Fruit fly (Drosophila melanogaster): Measurements from ENCODE around the gene Meics.

Meics gene

DNA sequence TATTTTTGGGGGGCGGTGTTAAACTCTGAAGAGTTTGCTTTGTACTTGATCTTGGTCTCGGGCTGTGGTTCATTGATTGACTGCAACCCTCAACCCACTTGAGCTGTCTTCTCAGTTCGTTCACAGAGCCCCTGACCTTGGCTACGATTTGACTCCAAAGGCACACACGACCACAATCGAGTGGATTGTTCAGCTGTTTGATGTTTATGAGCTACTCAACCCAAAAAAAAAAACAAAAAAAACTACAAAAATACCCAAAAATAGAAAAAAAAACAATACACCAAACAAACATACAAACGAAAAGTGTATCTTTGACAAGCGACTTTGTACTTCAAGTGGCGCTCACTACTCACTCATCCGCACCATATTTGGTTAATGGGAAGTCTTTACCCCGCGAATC is 49.9 kb downstream of the Meics start (continued):
- TF ChIP-seq Hsf (GFP tag; optimal IDR thresholded peaks at IDR 0.05), result no peak
- no peak for TF ChIP-seq twi (tag; optimal IDR thresholded peaks at IDR 0.05)
- no peak for TF ChIP-seq CG31365 (tag; optimal IDR thresholded peaks at IDR 0.05)
- no peak for TF ChIP-seq cg (GFP tag; optimal IDR thresholded peaks at IDR 0.05)
- TF ChIP-seq CG3847 (GFP tag; IDR thresholded peaks at IDR 0.05), result no peak
- TF ChIP-seq CG7839 (tag; optimal IDR thresholded peaks at IDR 0.05), result no peak
- TF ChIP-seq CG8388 (GFP tag; optimal IDR thresholded peaks at IDR 0.05), result no peak
- TF ChIP-seq chinmo (GFP tag; IDR thresholded peaks at IDR 0.05; ENCODE audit: partially characterized antibody), result 0 out of 4 replicates have a peak, but pooled peaks have one; percentile 27
- no peak for TF ChIP-seq wek (GFP tag; optimal IDR thresholded peaks at IDR 0.05)
- TF ChIP-seq Ets65A (GFP tag), result peak; percentile 42
- no peak for TF ChIP-seq CG7556 (GFP tag; optimal IDR thresholded peaks at IDR 0.05)
- TF ChIP-seq dpn (GFP tag; optimal IDR thresholded peaks at IDR 0.05), result no peak
- TF ChIP-seq CG16813 (GFP tag; IDR thresholded peaks at IDR 0.05; ENCODE audit: partially characterized antibody), result no peak
- TF ChIP-seq CG2199 (GFP tag; IDR thresholded peaks at IDR 0.05), result no peak
- TF ChIP-seq vfl (GFP tag; optimal IDR thresholded peaks at IDR 0.05), result no peak
- peak; percentile 38 for TF ChIP-seq sqz (GFP tag; optimal IDR thresholded peaks at IDR 0.05)
- no peak for TF ChIP-seq onecut (GFP tag; IDR thresholded peaks at IDR 0.05)
- TF ChIP-seq CG10959 (GFP tag; IDR thresholded peaks at IDR 0.05), result no peak
- TF ChIP-seq sna (GFP tag; IDR thresholded peaks at IDR 0.05; ENCODE audit: partially characterized antibody), result no peak
- no peak for TF ChIP-seq Ravus (GFP tag; IDR thresholded peaks at IDR 0.05)
- no peak for TF ChIP-seq gcm2 (GFP tag; optimal IDR thresholded peaks at IDR 0.05)
- TF ChIP-seq Sox100B (GFP tag; optimal IDR thresholded peaks at IDR 0.05), result no peak
- no peak for TF ChIP-seq fd102C (GFP tag; optimal IDR thresholded peaks at IDR 0.05)
- TF ChIP-seq sens-2 (GFP tag; IDR thresholded peaks at IDR 0.05), result no peak
- no peak for TF ChIP-seq Dip2 (GFP tag; IDR thresholded peaks at IDR 0.05)
- TF ChIP-seq knrl (GFP tag; IDR thresholded peaks at IDR 0.05; ENCODE audit: partially characterized antibody), result no peak
- TF ChIP-seq eyg (GFP tag; optimal IDR thresholded peaks at IDR 0.05), result no peak
- no peak for TF ChIP-seq CG15269 (tag; optimal IDR thresholded peaks at IDR 0.05)
- TF ChIP-seq schlank (tag; optimal IDR thresholded peaks at IDR 0.05), result no peak
- no peak for TF ChIP-seq Sox102F (GFP tag; optimal IDR thresholded peaks at IDR 0.05)
- no peak for TF ChIP-seq CG11560 (tag; IDR thresholded peaks at IDR 0.05)
- no peak for TF ChIP-seq CG3065 (GFP tag; optimal IDR thresholded peaks at IDR 0.05)
- TF ChIP-seq psq (GFP tag; optimal IDR thresholded peaks at IDR 0.05), result no peak
- no peak for TF ChIP-seq CG6272 (GFP tag; IDR thresholded peaks at IDR 0.05)
- TF ChIP-seq grau (tag; optimal IDR thresholded peaks at IDR 0.05), result no peak
- no peak for TF ChIP-seq tll (GFP tag; optimal IDR thresholded peaks at IDR 0.05)
- TF ChIP-seq sens (GFP tag), result peak; percentile 44

DNA sequence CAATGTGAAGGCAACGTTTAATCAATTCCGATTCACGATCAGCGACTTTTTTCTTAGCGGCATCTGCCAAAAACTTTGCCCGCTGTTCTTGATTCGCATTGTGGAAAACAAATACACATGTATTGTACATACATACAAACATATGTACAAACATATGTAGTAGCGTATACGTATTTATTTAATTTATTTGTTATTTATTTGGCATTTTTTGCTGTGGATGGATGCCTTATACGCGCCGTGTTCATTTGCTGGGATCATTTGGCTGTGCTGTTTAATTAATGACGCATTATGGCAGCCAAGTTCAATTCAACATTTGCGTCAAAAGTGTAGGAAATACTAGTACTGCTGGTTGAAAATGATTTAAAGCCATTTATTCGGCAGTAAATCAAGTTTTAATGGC is 51.7 kb downstream of the Meics start:
- TF ChIP-seq CG6254 (GFP tag; optimal IDR thresholded peaks at IDR 0.05) (no peak), CrebB (tag; optimal IDR thresholded peaks at IDR 0.05) (peak; percentile 21), CG18599 (GFP tag; optimal IDR thresholded peaks at IDR 0.05) (peak; percentile 75), D19B (GFP tag; optimal IDR thresholded peaks at IDR 0.05) (peak; percentile 1), sd (tag; optimal IDR thresholded peaks at IDR 0.05) (peak; percentile 61), al (GFP tag; IDR thresholded peaks at IDR 0.05) (no peak), CG2202 (tag; optimal IDR thresholded peaks at IDR 0.05) (no peak), CG12071 (GFP tag; optimal IDR thresholded peaks at IDR 0.05) (peak; percentile 51), Fer3 (tag; optimal IDR thresholded peaks at IDR 0.05) (peak; percentile 49), CG12942 (GFP tag; optimal IDR thresholded peaks at IDR 0.05) (no peak), B-H2 (GFP tag; optimal IDR thresholded peaks at IDR 0.05) (peak; percentile 15), Atf6 (GFP tag; IDR thresholded peaks at IDR 0.05) (0 out of 2 replicates have a peak, but pooled peaks have one; percentile 25), HHEX (GFP tag; optimal IDR thresholded peaks at IDR 0.05) (peak; percentile 58), HmgZ (tag; optimal IDR thresholded peaks at IDR 0.05) (peak; percentile 16), usp (GFP tag; optimal IDR thresholded peaks at IDR 0.05) (no peak), Vsx1 (GFP tag; optimal IDR thresholded peaks at IDR 0.05) (peak; percentile 21)

All from whole organism, embryonic.